Fruit fly (Drosophila melanogaster): Measurements from ENCODE around the gene CG15025.

Gene CG15025

dm6 chr3R:19503058-19503682 lies 12.3 kb upstream of the CG15025 start (continued):
- TF ChIP-seq CG2202 (tag; optimal IDR thresholded peaks at IDR 0.05), result no peak
- TF ChIP-seq Hsf (GFP tag; optimal IDR thresholded peaks at IDR 0.05), result no peak
- TF ChIP-seq CG7556 (GFP tag; optimal IDR thresholded peaks at IDR 0.05), result peak; percentile 15
- TF ChIP-seq unpg (GFP tag; optimal IDR thresholded peaks at IDR 0.05), result no peak
- no peak for TF ChIP-seq Mad (GFP tag; optimal IDR thresholded peaks at IDR 0.05)
- no peak for TF ChIP-seq CG11723 (GFP tag; optimal IDR thresholded peaks at IDR 0.05)
- no peak for TF ChIP-seq CG31365 (tag; optimal IDR thresholded peaks at IDR 0.05)
- TF ChIP-seq PHDP (tag; optimal IDR thresholded peaks at IDR 0.05), result peak; percentile 0
- no peak for TF ChIP-seq Jarid2 (GFP tag; optimal IDR thresholded peaks at IDR 0.05)
- no peak for TF ChIP-seq HHEX (GFP tag; optimal IDR thresholded peaks at IDR 0.05)
- TF ChIP-seq CG13424 (tag; optimal IDR thresholded peaks at IDR 0.05), result peak; percentile 27
- TF ChIP-seq HmgD (GFP tag; optimal IDR thresholded peaks at IDR 0.05), result no peak
- TF ChIP-seq tap (tag; optimal IDR thresholded peaks at IDR 0.05), result no peak
- TF ChIP-seq vvl (GFP tag; IDR thresholded peaks at IDR 0.05), result no peak
- no peak for TF ChIP-seq corto (GFP tag; optimal IDR thresholded peaks at IDR 0.05)
- TF ChIP-seq CTCF (GFP tag; optimal IDR thresholded peaks at IDR 0.05), result no peak
- TF ChIP-seq Dip2 (GFP tag; IDR thresholded peaks at IDR 0.05), result no peak
- no peak for TF ChIP-seq Bdp1 (GFP tag; optimal IDR thresholded peaks at IDR 0.05)
- TF ChIP-seq CG3995 (GFP tag; optimal IDR thresholded peaks at IDR 0.05), result no peak
- TF ChIP-seq CG9817 (tag; optimal IDR thresholded peaks at IDR 0.05), result no peak
- no peak for TF ChIP-seq sens-2 (GFP tag; IDR thresholded peaks at IDR 0.05)
- TF ChIP-seq CG8388 (GFP tag; optimal IDR thresholded peaks at IDR 0.05), result peak; percentile 12
- TF ChIP-seq CG3163 (GFP tag; optimal IDR thresholded peaks at IDR 0.05), result peak; percentile 92
- no peak for TF ChIP-seq CG9876 (GFP tag; optimal IDR thresholded peaks at IDR 0.05)
- TF ChIP-seq Dbx (GFP tag; IDR thresholded peaks at IDR 0.05), result no peak
- peak; percentile 76 for TF ChIP-seq grau (tag; optimal IDR thresholded peaks at IDR 0.05)
- peak; percentile 14 for TF ChIP-seq Oli (tag; optimal IDR thresholded peaks at IDR 0.05)
- no peak for TF ChIP-seq CG16779 (GFP tag; IDR thresholded peaks at IDR 0.05)
- no peak for TF ChIP-seq CG17568 (GFP tag; optimal IDR thresholded peaks at IDR 0.05)
- no peak for TF ChIP-seq cad (GFP tag; optimal IDR thresholded peaks at IDR 0.05)
- no peak for TF ChIP-seq CG8478 (optimal IDR thresholded peaks at IDR 0.05)
- no peak for TF ChIP-seq trem (tag; optimal IDR thresholded peaks at IDR 0.05)
- TF ChIP-seq gsb-n (tag; optimal IDR thresholded peaks at IDR 0.05), result no peak
- 0 out of 3 replicates have a peak, but pooled peaks have one; percentile 37 for TF ChIP-seq ci (GFP tag; IDR thresholded peaks at IDR 0.05)
- TF ChIP-seq fd64A (GFP tag; optimal IDR thresholded peaks at IDR 0.05), result no peak
- TF ChIP-seq Hr3 (GFP tag; optimal IDR thresholded peaks at IDR 0.05), result no peak
- TF ChIP-seq CG8944 (GFP tag; optimal IDR thresholded peaks at IDR 0.05), result no peak
- no peak for TF ChIP-seq mld (GFP tag; IDR thresholded peaks at IDR 0.05; ENCODE audit: partially characterized antibody)
- TF ChIP-seq Doc2 (GFP tag; IDR thresholded peaks at IDR 0.05), result no peak
- peak; percentile 44 for TF ChIP-seq ewg (GFP tag; optimal IDR thresholded peaks at IDR 0.05)
- TF ChIP-seq CG13123 (GFP tag; optimal IDR thresholded peaks at IDR 0.05), result no peak
- no peak for TF ChIP-seq vfl (GFP tag; optimal IDR thresholded peaks at IDR 0.05)
- TF ChIP-seq CG4328 (GFP tag; optimal IDR thresholded peaks at IDR 0.05), result no peak
- peak; percentile 1 for TF ChIP-seq D19A (tag; optimal IDR thresholded peaks at IDR 0.05)
- TF ChIP-seq Mrtf (GFP tag; IDR thresholded peaks at IDR 0.05), result no peak
- TF ChIP-seq fd96Cb (tag; optimal IDR thresholded peaks at IDR 0.05), result no peak
- no peak for TF ChIP-seq ATbp (GFP tag; optimal IDR thresholded peaks at IDR 0.05)
- no peak for TF ChIP-seq CG18619 (GFP tag; optimal IDR thresholded peaks at IDR 0.05)
- TF ChIP-seq lbe (GFP tag; optimal IDR thresholded peaks at IDR 0.05), result no peak
- no peak for TF ChIP-seq CG6791 (GFP tag; IDR thresholded peaks at IDR 0.05; ENCODE audit: partially characterized antibody)
- TF ChIP-seq CG12219 (GFP tag; optimal IDR thresholded peaks at IDR 0.05), result no peak
- no peak for TF ChIP-seq bbx (GFP tag; IDR thresholded peaks at IDR 0.05; ENCODE audit: partially characterized antibody)

All from whole organism, embryonic.